Worm (Caenorhabditis elegans): Measurements from ENCODE around the gene F54B3.1.

- TF ChIP-seq pha-4 (tag; optimal IDR thresholded peaks at IDR 0.05), result no peak
- no peak for TF ChIP-seq ztf-11 (tag; optimal IDR thresholded peaks at IDR 0.05)
- no peak for TF ChIP-seq pqm-1 (tag; optimal IDR thresholded peaks at IDR 0.05)
- no peak for TF ChIP-seq nhr-11 (tag; optimal IDR thresholded peaks at IDR 0.05)
- no peak for TF ChIP-seq ZK546.5 (tag; optimal IDR thresholded peaks at IDR 0.05)
- TF ChIP-seq nhr-77 (tag; optimal IDR thresholded peaks at IDR 0.05), result no peak
- TF ChIP-seq lin-15B (tag; optimal IDR thresholded peaks at IDR 0.05), result no peak
- TF ChIP-seq mdl-1 (tag; optimal IDR thresholded peaks at IDR 0.05), result no peak
- TF ChIP-seq tbx-2 (tag; optimal IDR thresholded peaks at IDR 0.05), result no peak
- no peak for TF ChIP-seq nhr-76 (tag; optimal IDR thresholded peaks at IDR 0.05)
- TF ChIP-seq unc-62 (GFP tag; optimal IDR thresholded peaks at IDR 0.05), result no peak
- TF ChIP-seq fkh-10 (GFP tag; optimal IDR thresholded peaks at IDR 0.05), result no peak
- no peak for TF ChIP-seq zag-1 (tag; optimal IDR thresholded peaks at IDR 0.05)
- TF ChIP-seq fos-1 (tag; optimal IDR thresholded peaks at IDR 0.05), result no peak
Measured at ce11 chrII:10317007-10317406, 65.9 kb downstream of the F54B3.1 start, which contains the start of gene M02G9.4.
